Fruit fly (Drosophila melanogaster) whole organism, pupa: Measurements from ENCODE around the gene CG10516.
A peak's percentile ranks its signal among the peaks of the same experiment; 100 is the strongest.

Source experiments
- CG10348 ChIP-seq: fragments of 200-800 bp; sonication (Bioruptor generic); IDR thresholded peaks from 2 replicates; pipeline ENCODE4 v1.3.6; 2022; ENCODE audit warnings: missing biosample characterization, missing genetic modification characterization
- CG12605 ChIP-seq: fragments of 200-800 bp; sonication (Bioruptor generic); IDR thresholded peaks from 2 replicates; pipeline ENCODE4 v1.3.6; 2022; ENCODE audit warnings: missing biosample characterization, missing genetic modification characterization
- CG13204 ChIP-seq: fragments of 200-800 bp; sonication (Bioruptor generic); optimal IDR thresholded peaks from 2 replicates; lab custom pipeline; 2018; ENCODE audit warnings: missing biosample characterization, mild to moderate bottlenecking, missing genetic modification characterization, moderate library complexity
- CG14655 ChIP-seq: fragments of 200-800 bp; sonication (Bioruptor generic); optimal IDR thresholded peaks from 3 replicates; lab custom pipeline; 2017; ENCODE audit warnings: mild to moderate bottlenecking, missing biosample characterization, missing genetic modification reagents, missing genetic modification characterization
- CG15710 ChIP-seq: fragments of 200-800 bp; sonication (Bioruptor generic); optimal IDR thresholded peaks from 2 replicates; lab custom pipeline; 2018; ENCODE audit warnings: missing biosample characterization, mild to moderate bottlenecking, missing genetic modification characterization, moderate library complexity
- CG17806 ChIP-seq: fragments of 200-800 bp; sonication (Bioruptor generic); optimal IDR thresholded peaks from 2 replicates; lab custom pipeline; 2018; ENCODE audit warnings: missing biosample characterization, mild to moderate bottlenecking, missing genetic modification characterization, moderate library complexity
- CG32121 ChIP-seq: fragments of 200-800 bp; sonication (Bioruptor generic); IDR thresholded peaks from 2 replicates; pipeline ENCODE4 v1.3.6; 2022; ENCODE audit warnings: missing biosample characterization, missing genetic modification characterization
- CG34367 ChIP-seq: fragments of 200-800 bp; sonication (Bioruptor generic); optimal IDR thresholded peaks from 2 replicates; lab custom pipeline; 2018; ENCODE audit warnings: missing biosample characterization, mild to moderate bottlenecking, missing genetic modification characterization
- CG4496 ChIP-seq: fragments of 200-800 bp; sonication (Bioruptor generic); IDR thresholded peaks from 3 replicates; pipeline ENCODE4 v1.3.6; 2022; ENCODE audit warnings: missing biosample characterization, missing genetic modification characterization
- CG8159 ChIP-seq: fragments of 200-800 bp; sonication (Bioruptor generic); optimal IDR thresholded peaks from 3 replicates; lab custom pipeline; 2018; ENCODE audit warnings: missing biosample characterization, mild to moderate bottlenecking, missing genetic modification characterization, moderate library complexity
- CG8301 ChIP-seq: fragments of 200-800 bp; sonication (Bioruptor generic); optimal IDR thresholded peaks from 2 replicates; lab custom pipeline; 2018; ENCODE audit warnings: missing biosample characterization, mild to moderate bottlenecking, missing genetic modification characterization
- CG9948 ChIP-seq: fragments of 200-800 bp; sonication (Bioruptor generic); optimal IDR thresholded peaks from 2 replicates; lab custom pipeline; 2018; ENCODE audit warnings: missing biosample characterization, mild to moderate bottlenecking, missing genetic modification characterization, moderate library complexity
- D1 ChIP-seq: fragments of 200-800 bp; sonication (Bioruptor generic); optimal IDR thresholded peaks from 2 replicates; lab custom pipeline; 2018; ENCODE audit warnings: missing biosample characterization, mild to moderate bottlenecking, missing genetic modification characterization, moderate library complexity
- EcR ChIP-seq: fragments of 200-800 bp; sonication (Bioruptor generic); optimal IDR thresholded peaks from 3 replicates; lab custom pipeline; 2019; ENCODE audit warnings: missing biosample characterization, missing genetic modification characterization, mild to moderate bottlenecking, moderate library complexity, missing genetic modification reagents
- Ets98B ChIP-seq: fragments of 200-800 bp; sonication (Bioruptor generic); IDR thresholded peaks from 2 replicates; pipeline ENCODE4 v1.3.6; 2022; ENCODE audit warnings: missing biosample characterization, missing genetic modification characterization
- Pif1A ChIP-seq: fragments of 200-800 bp; sonication (Bioruptor generic); optimal IDR thresholded peaks from 3 replicates; lab custom pipeline; 2016; ENCODE audit warnings: missing biosample characterization, missing genetic modification characterization
- Pif1B ChIP-seq: fragments of 200-800 bp; sonication (Bioruptor generic); optimal IDR thresholded peaks from 3 replicates; lab custom pipeline; 2016; ENCODE audit warnings: missing biosample characterization, missing genetic modification characterization
- Snoo ChIP-seq: fragments of 200-800 bp; sonication (Bioruptor generic); optimal IDR thresholded peaks from 3 replicates; lab custom pipeline; 2017; ENCODE audit warnings: missing biosample characterization, mild to moderate bottlenecking, missing genetic modification characterization, inconsistent platforms
- fd96Ca ChIP-seq: fragments of 200-800 bp; sonication (Bioruptor generic); IDR thresholded peaks from 3 replicates; pipeline ENCODE4 v1.3.6; 2022; ENCODE audit warnings: missing biosample characterization, missing genetic modification characterization
- gl ChIP-seq: fragments of 200-800 bp; sonication (Bioruptor generic); optimal IDR thresholded peaks from 2 replicates; lab custom pipeline; 2018; ENCODE audit warnings: missing biosample characterization, mild to moderate bottlenecking, missing genetic modification characterization
- rn ChIP-seq: fragments of 200-800 bp; sonication (Bioruptor generic); IDR thresholded peaks from 2 replicates; pipeline ENCODE4 v1.3.6; 2022; ENCODE audit warnings: missing biosample characterization, missing genetic modification characterization

CG10516 gene

DNA sequence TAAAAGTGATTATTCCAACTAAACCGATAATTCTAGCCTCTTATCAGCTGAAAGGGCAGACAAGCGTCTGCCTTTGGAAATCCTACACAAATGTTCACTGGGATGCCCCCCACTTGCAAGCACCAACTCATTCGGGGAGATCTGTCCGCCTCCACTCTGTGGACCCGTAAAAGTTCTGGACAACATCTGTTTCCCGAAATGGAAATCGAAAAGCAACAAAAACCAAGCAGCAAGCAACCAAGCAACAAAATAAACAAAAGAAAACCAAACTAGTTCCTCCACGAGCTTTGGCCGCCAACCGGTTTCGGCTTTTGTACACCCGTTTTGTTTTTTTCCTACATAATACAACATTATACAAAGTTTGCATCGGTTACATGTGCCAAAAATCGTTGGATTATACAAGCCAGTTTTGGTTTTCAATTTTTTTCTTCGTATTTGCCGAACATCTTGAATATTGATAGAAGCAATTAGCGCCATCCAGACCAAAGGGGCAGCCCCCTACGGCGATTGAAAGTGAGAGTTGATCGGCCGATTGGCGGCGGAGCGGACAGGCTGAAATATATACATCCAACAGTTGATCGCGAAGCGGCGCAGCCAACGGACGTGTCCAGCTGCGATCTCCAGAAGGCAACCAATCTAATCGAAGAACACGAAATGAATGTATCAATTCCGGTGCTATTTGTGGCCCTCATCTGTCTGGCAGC is 9.2 kb upstream of the CG10516 start, which contains the start of gene CG17032:
CG17032 (plus strand) TSS at position 232 of the 704 bp plus-strand sequence.
- TF ChIP-seq D1 (tag; lab: Kevin White, UChicago): no peak
- no peak for TF ChIP-seq CG17806 (tag; lab: Kevin White, UChicago)
- TF ChIP-seq Ets98B: peak; percentile 40; the same call in 1 of the 2 replicates
- TF ChIP-seq CG32121: no peak
- TF ChIP-seq fd96Ca (GFP tag; lab: Robert Waterston, UW): peak; percentile 22; the same call in 1 of the 3 replicates
- TF ChIP-seq CG12605 (GFP tag; lab: Robert Waterston, UW): peak; percentile 64
- TF ChIP-seq Pif1A (GFP tag; lab: Kevin White, UChicago): no peak
- peak; percentile 37 for TF ChIP-seq CG34367
- TF ChIP-seq CG8301: no peak
- no peak for TF ChIP-seq rn (GFP tag; lab: Robert Waterston, UW)
- TF ChIP-seq gl (tag; lab: Kevin White, UChicago): peak; percentile 24
- peak; percentile 83 for TF ChIP-seq EcR
- TF ChIP-seq CG13204 (GFP tag; lab: Kevin White, UChicago): no peak
- no peak for TF ChIP-seq CG8159 (tag; lab: Kevin White, UChicago)
- no peak for TF ChIP-seq CG14655
- no peak for TF ChIP-seq CG4496
- TF ChIP-seq, all 21 proteins: peak for 6

DNA sequence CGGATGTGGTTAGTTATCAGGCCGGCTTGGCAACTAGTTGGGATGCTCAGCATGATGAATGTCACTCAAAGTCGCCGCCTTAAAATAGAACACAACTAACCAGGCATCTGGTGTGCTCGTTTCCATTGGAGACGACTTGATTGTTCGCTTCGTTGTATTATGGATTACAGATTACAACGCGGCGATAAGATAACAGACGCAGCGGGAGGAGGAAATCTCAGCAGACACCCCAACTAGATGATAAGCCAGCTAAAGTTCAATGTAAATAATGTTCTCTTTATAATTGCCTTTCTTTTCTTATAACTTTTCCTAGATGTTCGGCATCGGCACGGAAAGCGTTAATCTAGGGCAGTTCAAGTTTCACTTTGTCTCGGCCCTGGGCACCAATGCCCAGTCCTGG is 682 bp downstream of the CG10516 start:
- no peak for TF ChIP-seq Snoo (tag; lab: Kevin White, UChicago)
- TF ChIP-seq EcR: no peak
- no peak for TF ChIP-seq rn (GFP tag; lab: Robert Waterston, UW)
- no peak for TF ChIP-seq D1 (tag; lab: Kevin White, UChicago)
- TF ChIP-seq Pif1A (GFP tag; lab: Kevin White, UChicago): no peak
- no peak for TF ChIP-seq CG4496

DNA sequence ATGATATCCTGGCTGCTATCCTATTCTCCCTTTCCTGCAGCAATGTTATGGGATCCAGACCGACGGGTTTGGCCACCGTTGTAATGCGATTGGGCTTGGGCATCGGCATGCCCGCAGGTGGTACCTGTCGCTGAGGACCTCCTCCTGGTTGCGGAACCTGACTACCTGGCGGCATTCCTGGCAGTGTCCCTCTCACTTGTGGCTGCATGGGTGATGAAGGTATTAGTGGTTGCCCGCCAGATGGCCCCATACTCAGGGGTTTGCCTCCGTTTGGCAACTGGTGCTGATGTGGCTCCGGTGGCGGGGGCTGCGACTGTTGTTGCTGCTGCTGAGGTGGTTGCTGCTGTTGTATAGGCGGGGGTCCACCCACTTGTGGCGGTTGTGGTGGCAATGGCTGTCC is 6.2 kb downstream of the CG10516 start:
- TF ChIP-seq CG14655 (no peak), D1 (tag; lab: Kevin White, UChicago) (no peak), CG8159 (tag; lab: Kevin White, UChicago) (no peak), CG9948 (tag; lab: Kevin White, UChicago) (no peak), rn (GFP tag; lab: Robert Waterston, UW) (no peak), gl (tag; lab: Kevin White, UChicago) (no peak), CG13204 (GFP tag; lab: Kevin White, UChicago) (no peak)

DNA sequence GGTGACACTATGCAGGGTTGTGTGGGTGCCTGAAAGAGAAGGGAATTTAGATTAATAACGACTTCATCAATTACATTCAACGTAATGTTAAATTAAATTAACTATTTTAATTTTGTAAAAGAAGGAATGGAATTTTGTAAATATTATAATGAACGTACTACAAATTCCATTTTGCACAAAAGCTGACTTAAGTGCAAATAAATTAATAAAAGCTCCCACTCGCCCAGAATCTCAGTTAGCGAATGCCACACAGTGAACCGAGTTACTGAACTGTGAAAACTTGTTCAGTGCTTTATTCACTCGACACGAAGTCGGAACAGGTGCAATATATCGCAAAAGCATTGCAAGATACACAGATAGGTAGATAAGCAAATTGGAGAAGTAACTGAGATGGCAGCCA is 7.1 kb downstream of the CG10516 start, which contains the start of gene CG17026:
CG17026 (plus strand) TSS at position 301 of the 400 bp plus-strand sequence.
- TF ChIP-seq CG9948 (tag; lab: Kevin White, UChicago): no peak
- peak; percentile 27 for TF ChIP-seq EcR
- TF ChIP-seq Snoo (tag; lab: Kevin White, UChicago): no peak
- no peak for TF ChIP-seq CG8301
- no peak for TF ChIP-seq Ets98B
- TF ChIP-seq fd96Ca (GFP tag; lab: Robert Waterston, UW): no peak
- TF ChIP-seq, all 21 proteins: peak for 1

DNA sequence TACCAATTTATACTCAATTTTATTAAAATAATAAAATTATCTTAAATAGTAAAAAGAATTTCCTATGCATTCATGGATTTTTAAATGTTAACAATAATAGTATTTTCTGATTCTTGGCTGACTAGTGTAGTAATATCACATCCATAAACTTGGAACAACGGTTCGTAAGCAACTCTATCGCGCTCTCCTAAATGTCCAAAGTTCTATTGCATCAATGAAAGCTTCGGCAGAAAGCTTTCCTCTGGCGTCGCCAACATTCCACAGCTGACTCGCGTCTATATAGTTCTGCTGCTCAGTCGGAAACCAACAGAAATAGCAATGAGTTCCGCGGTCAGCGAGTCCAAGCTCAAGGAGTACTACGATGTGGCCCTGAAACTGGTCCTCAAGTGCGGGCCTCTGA is 8.8 kb downstream of the CG10516 start, which contains the start of gene CG17029:
CG17029 (plus strand) TSS at position 113 of the 400 bp plus-strand sequence.
- no peak for TF ChIP-seq CG15710
- TF ChIP-seq CG12605 (GFP tag; lab: Robert Waterston, UW): peak; percentile 64
- no peak for TF ChIP-seq CG10348 (GFP tag; lab: Robert Waterston, UW)
- TF ChIP-seq CG13204 (GFP tag; lab: Kevin White, UChicago): no peak
- peak; percentile 3; the same call in 1 of the 2 replicates for TF ChIP-seq rn (GFP tag; lab: Robert Waterston, UW)
- TF ChIP-seq Ets98B: peak; percentile 12; the same call in 1 of the 2 replicates
- no peak for TF ChIP-seq D1 (tag; lab: Kevin White, UChicago)
- TF ChIP-seq fd96Ca (GFP tag; lab: Robert Waterston, UW): 0 out of 3 replicates have a peak, but pooled peaks have one; percentile 24
- TF ChIP-seq Pif1B (GFP tag; lab: Kevin White, UChicago): no peak
- TF ChIP-seq, all 21 proteins: peak for 4

DNA sequence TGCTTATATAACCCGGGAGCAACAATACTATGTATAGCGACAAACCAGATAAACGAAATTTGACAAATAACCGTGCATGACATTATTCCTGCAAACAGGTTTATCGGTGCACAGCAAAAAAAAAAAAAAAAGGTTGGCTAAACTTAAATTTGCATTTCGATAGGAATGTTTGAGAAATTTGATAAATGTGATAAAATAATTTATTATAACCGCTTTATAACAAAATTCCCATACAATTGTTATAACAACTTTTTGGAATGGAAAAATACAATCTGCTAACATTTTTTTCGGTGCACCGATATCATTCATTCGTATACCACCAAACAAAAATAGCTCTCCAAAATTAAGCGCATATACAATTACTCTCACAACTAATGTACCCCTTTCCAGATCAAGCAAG is 9.6 kb downstream of the CG10516 start:
- no peak for TF ChIP-seq Pif1B (GFP tag; lab: Kevin White, UChicago)
- TF ChIP-seq CG32121: peak; percentile 72
- peak; percentile 74 for TF ChIP-seq Ets98B
- TF ChIP-seq Pif1A (GFP tag; lab: Kevin White, UChicago): no peak
- TF ChIP-seq CG4496: peak; percentile 76
- no peak for TF ChIP-seq gl (tag; lab: Kevin White, UChicago)
- TF ChIP-seq CG34367: no peak
- TF ChIP-seq Snoo (tag; lab: Kevin White, UChicago): peak; percentile 47
- TF ChIP-seq fd96Ca (GFP tag; lab: Robert Waterston, UW): no peak
- no peak for TF ChIP-seq EcR
- TF ChIP-seq CG14655: no peak
- peak; percentile 66 for TF ChIP-seq CG12605 (GFP tag; lab: Robert Waterston, UW)
- TF ChIP-seq rn (GFP tag; lab: Robert Waterston, UW): no peak
- TF ChIP-seq D1 (tag; lab: Kevin White, UChicago): no peak
- no peak for TF ChIP-seq CG10348 (GFP tag; lab: Robert Waterston, UW)
- no peak for TF ChIP-seq CG8301
- no peak for TF ChIP-seq CG9948 (tag; lab: Kevin White, UChicago)
- TF ChIP-seq CG17806 (tag; lab: Kevin White, UChicago): peak; percentile 35
- no peak for TF ChIP-seq CG8159 (tag; lab: Kevin White, UChicago)
- TF ChIP-seq CG13204 (GFP tag; lab: Kevin White, UChicago): no peak
- no peak for TF ChIP-seq CG15710
